Worm (Caenorhabditis elegans) whole organism, L4/young adult: ENCODE results near the gene Y113G7B.28.

Source experiments
- W03F9.2 ChIP-seq: fragments of 150-350 bp; optimal IDR thresholded peaks from 2 replicates; lab custom pipeline; 2014; ENCODE audit warnings: missing biosample characterization, missing genetic modification characterization
- dao-5 ChIP-seq: sonication (generic microtip); optimal IDR thresholded peaks from 2 replicates; lab custom pipeline; 2016; ENCODE audit warnings: missing genotype, missing genetic modification characterization, moderate library complexity, missing compliant biosample characterization

ce11 chrV:20164059-20164892, 31.5 kb upstream of the Y113G7B.28 start, which contains the start of gene F19B2.5:
- TF ChIP-seq W03F9.2 (no peak), dao-5 (tag; lab: Kevin White, UChicago) (no peak)
